Worm (Caenorhabditis elegans): ENCODE measurements around the gene marc-1.

Gene marc-1

ce11 chrV:9701861-9702260, 37.6 kb upstream of the marc-1 start:
- TF ChIP-seq mbf-1 (tag; optimal IDR thresholded peaks at IDR 0.05) (no peak), fos-1 (tag; optimal IDR thresholded peaks at IDR 0.05) (peak; percentile 50), ama-1 (optimal IDR thresholded peaks at IDR 0.05) (no peak), nhr-12 (tag; optimal IDR thresholded peaks at IDR 0.05) (no peak), egl-27 (tag; optimal IDR thresholded peaks at IDR 0.05) (no peak), nhr-237 (tag; optimal IDR thresholded peaks at IDR 0.05) (no peak), nhr-25 (tag; optimal IDR thresholded peaks at IDR 0.05) (no peak)

- TF ChIP-seq nhr-77 (tag; optimal IDR thresholded peaks at IDR 0.05) = no peak
- TF ChIP-seq nhr-237 (tag; optimal IDR thresholded peaks at IDR 0.05) = no peak
- TF ChIP-seq unc-62 (GFP tag; optimal IDR thresholded peaks at IDR 0.05) = no peak
- TF ChIP-seq ztf-4 (tag; optimal IDR thresholded peaks at IDR 0.05) = no peak
- no peak for TF ChIP-seq mdl-1 (tag; optimal IDR thresholded peaks at IDR 0.05)
- TF ChIP-seq nhr-12 (tag; optimal IDR thresholded peaks at IDR 0.05) = no peak
- no peak for TF ChIP-seq zag-1 (tag; optimal IDR thresholded peaks at IDR 0.05)
- no peak for TF ChIP-seq nhr-11 (tag; optimal IDR thresholded peaks at IDR 0.05)
- TF ChIP-seq C34F6.9 (tag; optimal IDR thresholded peaks at IDR 0.05) = no peak
- TF ChIP-seq lin-39 (tag; optimal IDR thresholded peaks at IDR 0.05) = no peak
- TF ChIP-seq nhr-6 (tag; optimal IDR thresholded peaks at IDR 0.05) = no peak
- no peak for TF ChIP-seq skn-1 (tag; optimal IDR thresholded peaks at IDR 0.05)
Measured at ce11 chrV:9702755-9703154, 36.7 kb upstream of the marc-1 start, which contains the start of gene xbx-6. Gene xbx-6, plus strand, starts transcription at chrV:9703055.

- TF ChIP-seq nhr-237 (tag; optimal IDR thresholded peaks at IDR 0.05) = no peak
- no peak for TF ChIP-seq snpc-4 (tag; optimal IDR thresholded peaks at IDR 0.05)
- TF ChIP-seq gmeb-1 (tag; optimal IDR thresholded peaks at IDR 0.05) = no peak
- TF ChIP-seq ceh-16 (tag; optimal IDR thresholded peaks at IDR 0.05) = no peak
Measured at ce11 chrV:9703549-9703948, 36.0 kb upstream of the marc-1 start.

- TF ChIP-seq ceh-82 (tag; optimal IDR thresholded peaks at IDR 0.05) (no peak), mab-5 (tag; optimal IDR thresholded peaks at IDR 0.05) (no peak), nhr-23 (tag; optimal IDR thresholded peaks at IDR 0.05) (no peak), sma-3 (GFP tag; optimal IDR thresholded peaks at IDR 0.05) (no peak), crh-2 (tag; optimal IDR thresholded peaks at IDR 0.05) (peak; percentile 58), zag-1 (tag; optimal IDR thresholded peaks at IDR 0.05) (peak; percentile 79), unc-39 (tag; optimal IDR thresholded peaks at IDR 0.05) (no peak), lin-13 (GFP tag; optimal IDR thresholded peaks at IDR 0.05) (peak; percentile 18), lin-11 (tag; optimal IDR thresholded peaks at IDR 0.05) (peak; percentile 20), ceh-16 (tag; optimal IDR thresholded peaks at IDR 0.05) (no peak), egl-27 (tag; optimal IDR thresholded peaks at IDR 0.05) (no peak), snpc-4 (tag; optimal IDR thresholded peaks at IDR 0.05) (no peak), nhr-129 (tag; optimal IDR thresholded peaks at IDR 0.05) (peak; percentile 83), ztf-4 (tag; optimal IDR thresholded peaks at IDR 0.05) (no peak), dmd-4 (tag; optimal IDR thresholded peaks at IDR 0.05) (no peak), blmp-1 (tag; optimal IDR thresholded peaks at IDR 0.05; ENCODE audit: insufficient read depth) (peak; percentile 57), nhr-12 (tag; optimal IDR thresholded peaks at IDR 0.05) (no peak), nhr-25 (tag; optimal IDR thresholded peaks at IDR 0.05) (peak; percentile 42), nhr-11 (tag; optimal IDR thresholded peaks at IDR 0.05) (no peak), F13H6.1 (tag; optimal IDR thresholded peaks at IDR 0.05) (peak; percentile 52), sem-4 (tag; optimal IDR thresholded peaks at IDR 0.05) (peak; percentile 55), ama-1 (optimal IDR thresholded peaks at IDR 0.05) (no peak), skn-1 (tag; optimal IDR thresholded peaks at IDR 0.05) (no peak), alr-1 (tag; optimal IDR thresholded peaks at IDR 0.05) (no peak), nhr-21 (tag; optimal IDR thresholded peaks at IDR 0.05) (no peak), mbf-1 (tag; optimal IDR thresholded peaks at IDR 0.05) (no peak), C34F6.9 (tag; optimal IDR thresholded peaks at IDR 0.05) (peak; percentile 74), nhr-10 (tag; optimal IDR thresholded peaks at IDR 0.05) (no peak), unc-62 (GFP tag; optimal IDR thresholded peaks at IDR 0.05) (no peak), nhr-237 (tag; optimal IDR thresholded peaks at IDR 0.05) (no peak), peb-1 (tag; optimal IDR thresholded peaks at IDR 0.05) (no peak), Y55F3AM.14 (GFP tag; optimal IDR thresholded peaks at IDR 0.05) (no peak), elt-1 (tag; optimal IDR thresholded peaks at IDR 0.05) (no peak), lin-39 (tag; optimal IDR thresholded peaks at IDR 0.05) (no peak), elt-3 (tag; optimal IDR thresholded peaks at IDR 0.05) (no peak), nhr-6 (tag; optimal IDR thresholded peaks at IDR 0.05) (no peak), aly-2 (tag; optimal IDR thresholded peaks at IDR 0.05) (no peak), ztf-1 (GFP tag; conservative IDR thresholded peaks at IDR 0.05) (no peak), nhr-77 (tag; optimal IDR thresholded peaks at IDR 0.05) (no peak), fos-1 (tag; optimal IDR thresholded peaks at IDR 0.05) (peak; percentile 41), lsy-2 (tag; optimal IDR thresholded peaks at IDR 0.05) (peak in 1 of 2 experiments; percentile 55), sma-9 (GFP tag; optimal IDR thresholded peaks at IDR 0.05) (peak; percentile 32), sma-9 (tag; optimal IDR thresholded peaks at IDR 0.05) (no peak), mdl-1 (tag; optimal IDR thresholded peaks at IDR 0.05) (peak in 1 of 2 experiments; percentile 22), R02D3.7 (tag; optimal IDR thresholded peaks at IDR 0.05) (no peak)
Measured at ce11 chrV:9704399-9704798, 35.1 kb upstream of the marc-1 start.
